Worm (Caenorhabditis elegans) whole organism, young adult: Measurements from ENCODE around the gene fbxa-181.

Source experiments
- B0261.1 ChIP-seq: sonication (generic microtip); optimal IDR thresholded peaks from 2 replicates; lab custom pipeline; 2016; ENCODE audit warnings: mild to moderate bottlenecking, missing genetic modification characterization, moderate library complexity, missing compliant biosample characterization
- C06A6.2 ChIP-seq: fragments of 200-800 bp; sonication (Bioruptor generic); conservative IDR thresholded peaks from 2 replicates; pipeline ENCODE4 v1.3.6; 2022; ENCODE audit warnings: missing genetic modification characterization, missing compliant biosample characterization
- C17E4.6 ChIP-seq: fragments of 200-800 bp; sonication (Bioruptor generic); IDR thresholded peaks from 2 replicates; pipeline ENCODE4 v1.3.6; 2022; ENCODE audit warnings: missing genetic modification reagents, missing genetic modification characterization, missing compliant biosample characterization
- F22D6.2 ChIP-seq: sonication (generic microtip); optimal IDR thresholded peaks from 2 replicates; lab custom pipeline; 2016; ENCODE audit warnings: mild to moderate bottlenecking, missing genetic modification characterization, missing compliant biosample characterization
- F33H1.4 ChIP-seq: fragments of 200-800 bp; sonication (Bioruptor generic); IDR thresholded peaks from 2 replicates; pipeline ENCODE4 v1.3.6; 2022; ENCODE audit warnings: missing genetic modification reagents, missing genetic modification characterization, missing compliant biosample characterization
- Y67H2A.10 ChIP-seq: fragments of 200-800 bp; sonication (Bioruptor generic); conservative IDR thresholded peaks from 2 replicates; pipeline ENCODE4 v1.3.6; 2022; ENCODE audit warnings: missing genetic modification reagents, missing genetic modification characterization, missing compliant biosample characterization
- Y95B8A.8 ChIP-seq: fragments of 200-800 bp; sonication (Bioruptor generic); IDR thresholded peaks from 2 replicates; pipeline ENCODE4 v1.3.6; 2022; ENCODE audit warnings: missing genetic modification reagents, missing genetic modification characterization, missing compliant biosample characterization
- ZK185.1 ChIP-seq: sonication (generic microtip); optimal IDR thresholded peaks from 2 replicates; lab custom pipeline; 2016; ENCODE audit warnings: mild to moderate bottlenecking, missing genetic modification characterization, missing compliant biosample characterization; ENCODE audit not compliant: poor library complexity, severe bottlenecking
- aptf-2 ChIP-seq: fragments of 200-800 bp; sonication (Bioruptor generic); conservative IDR thresholded peaks from 2 replicates; pipeline ENCODE4 v1.3.6; 2022; ENCODE audit warnings: missing genetic modification reagents, missing genetic modification characterization, missing compliant biosample characterization
- atf-7 ChIP-seq: sonication (generic microtip); optimal IDR thresholded peaks from 2 replicates; lab custom pipeline; 2017; ENCODE audit warnings: mild to moderate bottlenecking, missing genetic modification characterization, missing compliant biosample characterization
- athp-1 ChIP-seq: sonication (generic microtip); optimal IDR thresholded peaks from 2 replicates; lab custom pipeline; 2017; ENCODE audit warnings: mild to moderate bottlenecking, missing genetic modification characterization, missing compliant biosample characterization
- bed-1 ChIP-seq: fragments of 200-800 bp; sonication (Bioruptor generic); IDR thresholded peaks from 2 replicates; pipeline ENCODE4 v1.3.6; 2022; ENCODE audit warnings: missing genetic modification reagents, missing genetic modification characterization, missing compliant biosample characterization
- ceh-100 ChIP-seq: fragments of 200-800 bp; sonication (Bioruptor generic); IDR thresholded peaks from 2 replicates; pipeline ENCODE4 v1.3.6; 2022; ENCODE audit warnings: missing genetic modification reagents, missing genetic modification characterization, missing compliant biosample characterization
- die-1 ChIP-seq: sonication (generic microtip); optimal IDR thresholded peaks from 2 replicates; lab custom pipeline; 2016; ENCODE audit warnings: missing genotype, mild to moderate bottlenecking, missing genetic modification characterization, missing compliant biosample characterization
- dox-1 ChIP-seq: fragments of 200-800 bp; sonication (Bioruptor generic); IDR thresholded peaks from 2 replicates; pipeline ENCODE4 v1.3.6; 2022; ENCODE audit warnings: missing genetic modification reagents, missing genetic modification characterization, missing compliant biosample characterization
- egl-18 ChIP-seq: fragments of 200-800 bp; sonication (Bioruptor generic); IDR thresholded peaks from 2 replicates; pipeline ENCODE4 v1.3.6; 2022; ENCODE audit warnings: missing genetic modification reagents, missing genetic modification characterization, missing compliant biosample characterization
- egl-44 ChIP-seq: fragments of 200-800 bp; sonication (Bioruptor generic); IDR thresholded peaks from 2 replicates; pipeline ENCODE4 v1.3.6; 2022; ENCODE audit warnings: missing genetic modification reagents, missing genetic modification characterization, missing compliant biosample characterization
- ekl-4 ChIP-seq: fragments of 200-800 bp; sonication (Bioruptor generic); IDR thresholded peaks from 2 replicates; pipeline ENCODE4 v1.3.6; 2022; ENCODE audit warnings: missing genetic modification reagents, missing genetic modification characterization, missing compliant biosample characterization
- hlh-26 ChIP-seq: fragments of 200-800 bp; sonication (Bioruptor generic); conservative IDR thresholded peaks from 2 replicates; pipeline ENCODE4 v1.3.6; 2022; ENCODE audit warnings: missing genetic modification reagents, missing genetic modification characterization, missing compliant biosample characterization
- hmg-20 ChIP-seq: fragments of 200-800 bp; sonication (Bioruptor generic); IDR thresholded peaks from 2 replicates; pipeline ENCODE4 v1.3.6; 2022; ENCODE audit warnings: missing genetic modification reagents, missing genetic modification characterization, missing compliant biosample characterization
- let-607 ChIP-seq, 2 experiments: fragments of 200-800 bp in 1 of 2; sonication (Bioruptor generic) in 1 of 2; sonication (generic microtip) in 1 of 2; optimal IDR thresholded peaks; 2 replicates each; lab custom pipeline; 2016 to 2018; ENCODE audit warnings: mild to moderate bottlenecking in 2 of 2, missing compliant biosample characterization in 2 of 2, missing genetic modification characterization in 2 of 2, moderate library complexity in 2 of 2, missing genotype in 1 of 2
- lin-26 ChIP-seq: fragments of 200-800 bp; sonication (Bioruptor generic); IDR thresholded peaks from 2 replicates; pipeline ENCODE4 v1.3.6; 2022; ENCODE audit warnings: missing genetic modification reagents, missing genetic modification characterization, missing compliant biosample characterization
- lin-40 ChIP-seq: sonication (generic microtip); optimal IDR thresholded peaks from 2 replicates; lab custom pipeline; 2016; ENCODE audit warnings: missing genetic modification characterization, mild to moderate bottlenecking, missing compliant biosample characterization, missing genotype, missing genetic modification reagents
- lin-54 ChIP-seq: fragments of 200-800 bp; sonication (Bioruptor generic); optimal IDR thresholded peaks from 2 replicates; lab custom pipeline; 2018; ENCODE audit warnings: mild to moderate bottlenecking, missing genetic modification characterization, missing compliant biosample characterization
- lir-1 ChIP-seq: fragments of 200-800 bp; sonication (Bioruptor generic); conservative IDR thresholded peaks from 2 replicates; pipeline ENCODE4 v1.3.6; 2022; ENCODE audit warnings: missing genetic modification reagents, missing genetic modification characterization, missing compliant biosample characterization
- lsl-1 ChIP-seq: fragments of 200-800 bp; sonication (Bioruptor generic); optimal IDR thresholded peaks from 2 replicates; lab custom pipeline; 2018; ENCODE audit warnings: mild to moderate bottlenecking, missing genetic modification characterization, moderate library complexity, missing compliant biosample characterization
- madf-10 ChIP-seq: sonication (generic microtip); optimal IDR thresholded peaks from 2 replicates; lab custom pipeline; 2016; ENCODE audit warnings: mild to moderate bottlenecking, missing genetic modification characterization, missing compliant biosample characterization
- madf-6 ChIP-seq: fragments of 200-800 bp; sonication (Bioruptor generic); IDR thresholded peaks from 2 replicates; pipeline ENCODE4 v1.3.6; 2022; ENCODE audit warnings: missing genetic modification reagents, missing genetic modification characterization, missing compliant biosample characterization
- madf-8 ChIP-seq: fragments of 200-800 bp; sonication (Bioruptor generic); conservative IDR thresholded peaks from 2 replicates; pipeline ENCODE4 v1.3.6; 2022; ENCODE audit warnings: missing genetic modification reagents, missing genetic modification characterization, missing compliant biosample characterization
- nfyb-1 ChIP-seq: fragments of 200-800 bp; sonication (Bioruptor generic); IDR thresholded peaks from 2 replicates; pipeline ENCODE4 v1.3.6; 2022; ENCODE audit warnings: missing genetic modification reagents, missing genetic modification characterization, missing compliant biosample characterization
- nhr-27 ChIP-seq: fragments of 200-800 bp; sonication (Bioruptor generic); optimal IDR thresholded peaks from 2 replicates; lab custom pipeline; 2018; ENCODE audit warnings: mild to moderate bottlenecking, missing genetic modification characterization, moderate library complexity, missing compliant biosample characterization
- nhr-80 ChIP-seq: sonication (generic microtip); optimal IDR thresholded peaks from 2 replicates; lab custom pipeline; 2016; ENCODE audit warnings: missing genetic modification characterization, missing compliant biosample characterization
- pha-4 ChIP-seq: fragments of 150-350 bp; sonication (generic microtip); optimal IDR thresholded peaks from 2 replicates; lab custom pipeline; 2014; ENCODE audit warnings: missing biosample characterization, missing genetic modification reagents, missing genetic modification characterization
- rec-8 ChIP-seq, 2 experiments: sonication (generic microtip); optimal IDR thresholded peaks; 2 replicates each; lab custom pipeline; 2016; ENCODE audit warnings: mild to moderate bottlenecking in 2 of 2, missing genetic modification characterization in 2 of 2, missing genetic modification reagents in 2 of 2, missing genotype in 2 of 2, missing biosample characterization in 1 of 2, missing compliant biosample characterization in 1 of 2, moderate library complexity in 1 of 2
- sdz-38 ChIP-seq: sonication (generic microtip); optimal IDR thresholded peaks from 2 replicates; lab custom pipeline; 2016; ENCODE audit warnings: missing genotype, missing genetic modification characterization, missing compliant biosample characterization
- snpc-3.4 ChIP-seq: sonication (generic microtip); optimal IDR thresholded peaks from 2 replicates; lab custom pipeline; 2017; ENCODE audit warnings: missing genetic modification characterization, mild to moderate bottlenecking, missing compliant biosample characterization, antibody characterized with exemption, moderate library complexity, missing genotype, missing genetic modification reagents
- somi-1 ChIP-seq: fragments of 200-800 bp; sonication (Bioruptor generic); optimal IDR thresholded peaks from 2 replicates; lab custom pipeline; 2018; ENCODE audit warnings: mild to moderate bottlenecking, missing genetic modification characterization, missing compliant biosample characterization
- tbp1 ChIP-seq: fragments of 200-800 bp; sonication (Bioruptor generic); optimal IDR thresholded peaks from 2 replicates; lab custom pipeline; 2018; ENCODE audit warnings: mild to moderate bottlenecking, missing genetic modification characterization, missing compliant biosample characterization
- tlf-1 ChIP-seq: fragments of 200-800 bp; sonication (Bioruptor generic); optimal IDR thresholded peaks from 2 replicates; lab custom pipeline; 2018; ENCODE audit warnings: mild to moderate bottlenecking, missing genetic modification characterization, missing compliant biosample characterization
- xnd-1 ChIP-seq: sonication (generic microtip); optimal IDR thresholded peaks from 2 replicates; lab custom pipeline; 2016; ENCODE audit warnings: missing genotype, missing genetic modification reagents, missing genetic modification characterization, missing compliant biosample characterization
- ztf-18 ChIP-seq: sonication (generic microtip); optimal IDR thresholded peaks from 2 replicates; lab custom pipeline; 2016; ENCODE audit warnings: missing genotype, mild to moderate bottlenecking, missing genetic modification characterization, missing compliant biosample characterization
- ztf-25 ChIP-seq: fragments of 200-800 bp; sonication (Bioruptor generic); IDR thresholded peaks from 2 replicates; pipeline ENCODE4 v1.3.6; 2022; ENCODE audit warnings: missing genetic modification reagents, missing genetic modification characterization, missing compliant biosample characterization
- ztf-28 ChIP-seq: fragments of 200-800 bp; sonication (Bioruptor generic); IDR thresholded peaks from 2 replicates; pipeline ENCODE4 v1.3.6; 2022; ENCODE audit warnings: missing genetic modification reagents, missing genetic modification characterization, missing compliant biosample characterization

The fbxa-181 gene

DNA sequence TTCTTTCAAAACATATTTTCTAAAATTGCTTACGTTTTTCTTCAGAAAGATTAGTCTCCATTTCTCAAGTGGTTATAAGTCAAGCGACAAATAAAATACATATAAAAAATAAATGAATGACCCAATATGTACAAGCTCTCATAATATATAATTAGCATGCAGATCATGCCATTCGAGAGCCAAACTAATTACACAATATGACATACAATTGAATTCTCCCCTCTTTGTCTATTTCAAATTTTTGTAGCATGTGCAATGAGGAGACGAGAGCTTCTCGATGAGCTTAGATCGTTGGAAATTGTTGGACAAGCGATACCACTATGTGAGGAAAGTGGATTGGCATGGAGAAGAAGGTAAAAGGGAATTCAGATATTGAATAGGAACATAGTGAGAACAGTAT is 18.4 kb upstream of the fbxa-181 start, which contains the start of gene hlh-34:
Gene hlh-34 (minus strand): TSS at position 101 of the 400 bp plus-strand sequence.
- no peak for TF ChIP-seq bed-1 (GFP tag; lab: Robert Waterston, UW)
- no peak for TF ChIP-seq hmg-20 (GFP tag; lab: Robert Waterston, UW)
- no peak for TF ChIP-seq ekl-4 (GFP tag; lab: Robert Waterston, UW)

DNA sequence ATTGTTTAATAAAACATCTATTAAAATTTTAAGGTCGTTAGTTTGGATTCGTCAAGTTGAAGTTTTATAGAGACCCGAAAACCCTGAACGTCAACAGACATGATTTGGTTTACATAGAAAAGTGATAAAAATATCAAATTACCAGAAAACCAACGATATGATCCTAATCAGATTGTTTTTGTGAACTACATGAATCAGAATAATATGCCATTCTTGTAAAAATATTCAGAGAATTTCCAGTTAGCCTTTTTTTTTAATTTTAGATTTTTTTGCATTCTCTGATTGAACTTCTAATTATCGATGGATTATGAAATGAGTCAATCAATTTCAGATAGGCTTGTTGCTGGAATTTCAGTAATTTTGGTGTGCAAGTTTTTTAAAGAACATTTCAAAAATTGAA is 14.6 kb upstream of the fbxa-181 start, which contains the start of gene srx-96:
Gene srx-96 (plus strand): TSS at position 301 of the 400 bp plus-strand sequence.
- no peak for TF ChIP-seq nfyb-1
- TF ChIP-seq dox-1 (GFP tag; lab: Robert Waterston, UW) = no peak
- no peak for TF ChIP-seq ztf-25 (GFP tag; lab: Robert Waterston, UW)
- no peak for TF ChIP-seq atf-7 (tag; lab: Kevin White, UChicago)
- no peak for TF ChIP-seq C17E4.6 (GFP tag; lab: Robert Waterston, UW)
- no peak for TF ChIP-seq die-1 (tag; lab: Kevin White, UChicago)

ce11 chrV:13715223-13715686 is 10.4 kb upstream of the fbxa-181 start, which contains the start of gene zipt-9:
TSS of gene zipt-9 (minus strand) at chrV:13715273.
- TF ChIP-seq egl-18 (GFP tag; lab: Robert Waterston, UW) (no peak), ztf-25 (GFP tag; lab: Robert Waterston, UW) (0 out of 2 replicates have a peak, but pooled peaks have one; percentile 51), lin-26 (GFP tag; lab: Robert Waterston, UW) (no peak), ceh-100 (GFP tag; lab: Robert Waterston, UW) (peak; percentile 98), ZK185.1 (tag; lab: Kevin White, UChicago) (peak; percentile 84), xnd-1 (tag; lab: Kevin White, UChicago) (no peak), ztf-28 (GFP tag; lab: Robert Waterston, UW) (peak; percentile 66; the same call in 1 of the 2 replicates), lsl-1 (GFP tag; lab: Kevin White, UChicago) (peak; percentile 57), C06A6.2 (GFP tag; lab: Robert Waterston, UW) (no peak), ztf-18 (peak; percentile 68), aptf-2 (GFP tag; lab: Robert Waterston, UW) (0 out of 2 replicates have a peak, but pooled peaks have one; percentile 14), Y95B8A.8 (GFP tag; lab: Robert Waterston, UW) (no peak), athp-1 (tag; lab: Kevin White, UChicago) (no peak), F33H1.4 (peak; percentile 15; the same call in 1 of the 2 replicates), madf-10 (tag; lab: Kevin White, UChicago) (peak; percentile 60), nhr-80 (tag; lab: Kevin White, UChicago) (peak; percentile 49), nhr-27 (no peak), lir-1 (GFP tag; lab: Robert Waterston, UW) (no peak), nfyb-1 (no peak), egl-44 (GFP tag; lab: Robert Waterston, UW) (no peak), F22D6.2 (peak; percentile 23), sdz-38 (tag; lab: Kevin White, UChicago) (no peak), tbp1 (peak; percentile 36), somi-1 (peak; percentile 24), hmg-20 (GFP tag; lab: Robert Waterston, UW) (no peak), atf-7 (tag; lab: Kevin White, UChicago) (no peak), rec-8 (tag; optimal IDR thresholded peaks at IDR 0.05; lab: Kevin White, UChicago) (peak in 1 of 2 experiments; percentile 24), pha-4 (tag; lab: Kevin White, UChicago) (no peak), lin-54 (GFP tag; lab: Kevin White, UChicago) (peak; percentile 58), tlf-1 (GFP tag; lab: Kevin White, UChicago) (no peak), Y67H2A.10 (GFP tag; lab: Robert Waterston, UW) (no peak), lin-40 (tag; lab: Kevin White, UChicago) (no peak), madf-6 (GFP tag; lab: Robert Waterston, UW) (no peak; the same call in 1 of the 2 replicates), hlh-26 (GFP tag; lab: Robert Waterston, UW) (no peak), B0261.1 (tag; lab: Kevin White, UChicago) (no peak), madf-8 (GFP tag; lab: Robert Waterston, UW) (peak; percentile 22; the same call in 1 of the 2 replicates), let-607 (tag; optimal IDR thresholded peaks at IDR 0.05; lab: Kevin White, UChicago) (peak in 1 of 2 experiments; percentile 44), snpc-3.4 (no peak)
